Fruit fly (Drosophila melanogaster): ENCODE measurements around the gene CG11327.

DNA sequence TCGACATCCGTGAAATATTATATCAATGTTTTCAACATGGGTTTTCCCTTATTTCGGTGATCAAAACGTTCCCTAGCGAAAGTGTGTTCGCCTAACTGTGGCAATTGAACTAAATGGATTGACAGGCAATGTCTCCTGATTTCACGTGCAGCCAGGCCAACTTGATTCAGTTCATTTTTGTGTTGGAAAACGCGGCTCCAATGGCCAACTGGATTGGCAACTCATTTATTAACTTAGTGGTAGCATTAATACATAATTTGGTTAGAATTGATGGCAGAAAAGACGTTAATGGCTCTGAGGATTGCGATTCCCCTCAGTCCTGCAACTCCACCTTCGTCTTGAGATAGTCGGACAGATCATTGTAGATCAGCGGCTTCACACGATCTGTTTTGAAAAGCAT is at the start of gene CG11327:
- TF ChIP-seq Six4 (GFP tag; optimal IDR thresholded peaks at IDR 0.05), result no peak
- TF ChIP-seq corto (GFP tag; optimal IDR thresholded peaks at IDR 0.05), result no peak
- no peak for TF ChIP-seq Gug (GFP tag; IDR thresholded peaks at IDR 0.05)
- TF ChIP-seq amos (GFP tag; IDR thresholded peaks at IDR 0.05; ENCODE audit: partially characterized antibody), result no peak

Measured in whole organism, embryonic.